Worm (Caenorhabditis elegans) whole organism, L3 larva: Measurements from ENCODE around the gene shc-3.

Source experiments
- ZK546.5 ChIP-seq: sonication (generic microtip); optimal IDR thresholded peaks from 2 replicates; lab custom pipeline; 2017; ENCODE audit warnings: missing biosample characterization, missing genetic modification characterization
- ceh-16 ChIP-seq: sonication (generic microtip); optimal IDR thresholded peaks from 2 replicates; lab custom pipeline; 2017; ENCODE audit warnings: missing biosample characterization, missing genetic modification characterization
- fos-1 ChIP-seq: fragments of 150-350 bp; optimal IDR thresholded peaks from 2 replicates; lab custom pipeline; 2014; ENCODE audit warnings: missing biosample characterization, missing genetic modification characterization
- lin-39 ChIP-seq: fragments of 150-350 bp; optimal IDR thresholded peaks from 2 replicates; lab custom pipeline; 2018; ENCODE audit warnings: missing biosample characterization, missing genetic modification reagents, missing genetic modification characterization
- mdl-1 ChIP-seq: fragments of 150-350 bp; optimal IDR thresholded peaks from 2 replicates; lab custom pipeline; 2014; ENCODE audit warnings: missing biosample characterization, missing genetic modification characterization
- nhr-11 ChIP-seq: fragments of 150-350 bp; optimal IDR thresholded peaks from 2 replicates; lab custom pipeline; 2014; ENCODE audit warnings: missing biosample characterization, missing genetic modification characterization
- nhr-12 ChIP-seq: fragments of 150-350 bp; optimal IDR thresholded peaks from 2 replicates; lab custom pipeline; 2014; ENCODE audit warnings: missing biosample characterization, missing genetic modification characterization
- nhr-23 ChIP-seq: fragments of 150-350 bp; optimal IDR thresholded peaks from 2 replicates; lab custom pipeline; 2014; ENCODE audit warnings: missing biosample characterization, missing genetic modification reagents, missing genetic modification characterization
- tbx-2 ChIP-seq: sonication (generic microtip); optimal IDR thresholded peaks from 2 replicates; lab custom pipeline; 2016; ENCODE audit warnings: mild to moderate bottlenecking, missing genetic modification characterization, missing compliant biosample characterization
- unc-62 ChIP-seq: fragments of 150-350 bp; sonication (generic microtip); optimal IDR thresholded peaks from 4 replicates; lab custom pipeline; 2014; ENCODE audit warnings: missing biosample characterization, missing genetic modification reagents, missing genetic modification characterization

- no peak for TF ChIP-seq unc-62 (GFP tag; lab: Kevin White, UChicago)
- TF ChIP-seq ZK546.5 (tag; lab: Kevin White, UChicago), result no peak
- no peak for TF ChIP-seq nhr-12 (tag; lab: Kevin White, UChicago)
- no peak for TF ChIP-seq tbx-2 (tag; lab: Kevin White, UChicago)
- peak; percentile 28 for TF ChIP-seq nhr-23
- no peak for TF ChIP-seq fos-1 (tag; lab: Kevin White, UChicago)
- no peak for TF ChIP-seq lin-39 (tag; lab: Kevin White, UChicago)
- TF ChIP-seq nhr-11 (tag; lab: Kevin White, UChicago), result no peak
- no peak for TF ChIP-seq mdl-1 (tag; lab: Kevin White, UChicago)
- TF ChIP-seq ceh-16 (tag; lab: Kevin White, UChicago), result no peak
These were observed 19.3 kb downstream of the shc-3 start for ce11 chrX:13736679-13737078.
